Worm (Caenorhabditis elegans) whole organism, L4 larva: ENCODE results near the gene snt-6.

Experiments
- D1046.2 ChIP-seq: fragments of 200-800 bp; sonication (Bioruptor generic); IDR thresholded peaks from 2 replicates; pipeline ENCODE4 v1.3.6; 2022; ENCODE audit warnings: missing genetic modification characterization, missing compliant biosample characterization
- F37D6.2 ChIP-seq: sonication (generic microtip); optimal IDR thresholded peaks from 2 replicates; lab custom pipeline; 2016; ENCODE audit warnings: mild to moderate bottlenecking, missing genetic modification characterization, missing compliant biosample characterization
- F49E8.2 ChIP-seq: sonication (generic microtip); optimal IDR thresholded peaks from 2 replicates; lab custom pipeline; 2016; ENCODE audit warnings: missing compliant biosample characterization, mild to moderate bottlenecking, missing genetic modification characterization, borderline replicate concordance
- T20F7.1 ChIP-seq: fragments of 200-800 bp; sonication (Bioruptor generic); optimal IDR thresholded peaks from 2 replicates; lab custom pipeline; 2018; ENCODE audit warnings: mild to moderate bottlenecking, missing genetic modification characterization, missing compliant biosample characterization
- T26A8.4 ChIP-seq: fragments of 200-800 bp; sonication (Bioruptor generic); IDR thresholded peaks from 2 replicates; pipeline ENCODE4 v1.3.6; 2022; ENCODE audit warnings: missing genetic modification characterization, missing compliant biosample characterization
- Y105C5A.15 ChIP-seq: fragments of 200-800 bp; sonication (Bioruptor generic); IDR thresholded peaks from 2 replicates; pipeline ENCODE4 v1.3.6; 2022; ENCODE audit warnings: missing genetic modification characterization, missing compliant biosample characterization
- aha-1 ChIP-seq: fragments of 150-350 bp; peaks from one replicate; lab custom pipeline; 2014; ENCODE audit warnings: missing biosample characterization, missing genetic modification characterization
- ceh-20 ChIP-seq: fragments of 200-800 bp; sonication (Bioruptor generic); IDR thresholded peaks from 2 replicates; pipeline ENCODE4 v1.3.6; 2022; ENCODE audit warnings: missing genetic modification reagents, missing genetic modification characterization, missing compliant biosample characterization
- ceh-28 ChIP-seq: fragments of 150-350 bp; optimal IDR thresholded peaks from 2 replicates; lab custom pipeline; 2014; ENCODE audit warnings: missing biosample characterization, missing genetic modification reagents, missing genetic modification characterization
- daf-12 ChIP-seq: fragments of 150-350 bp; optimal IDR thresholded peaks from 2 replicates; lab custom pipeline; 2014; ENCODE audit warnings: missing biosample characterization, missing genetic modification reagents, missing genetic modification characterization
- dmd-8 ChIP-seq: fragments of 200-800 bp; sonication (Bioruptor generic); IDR thresholded peaks from 2 replicates; pipeline ENCODE4 v1.3.6; 2022; ENCODE audit warnings: missing genetic modification characterization, missing compliant biosample characterization
- dmd-9 ChIP-seq: fragments of 200-800 bp; sonication (Bioruptor generic); IDR thresholded peaks from 2 replicates; pipeline ENCODE4 v1.3.6; 2022; ENCODE audit warnings: missing genetic modification reagents, missing genetic modification characterization, missing compliant biosample characterization
- duxl-1 ChIP-seq: sonication (generic microtip); optimal IDR thresholded peaks from 2 replicates; lab custom pipeline; 2016; ENCODE audit warnings: mild to moderate bottlenecking, missing genetic modification characterization, moderate library complexity, missing compliant biosample characterization; ENCODE audit not compliant: poor library complexity
- egl-27 ChIP-seq: sonication (generic microtip); optimal IDR thresholded peaks from 3 replicates; lab custom pipeline; 2017; ENCODE audit warnings: missing biosample characterization, missing genetic modification reagents, missing genetic modification characterization
- hlh-11 ChIP-seq: fragments of 200-800 bp; sonication (Bioruptor generic); optimal IDR thresholded peaks from 2 replicates; lab custom pipeline; 2018; ENCODE audit warnings: mild to moderate bottlenecking, missing genetic modification characterization, missing compliant biosample characterization
- lim-7 ChIP-seq: fragments of 200-800 bp; sonication (Bioruptor generic); IDR thresholded peaks from 2 replicates; pipeline ENCODE4 v1.3.6; 2022; ENCODE audit warnings: missing genetic modification characterization, missing compliant biosample characterization
- lin-13 ChIP-seq: fragments of 150-350 bp; optimal IDR thresholded peaks from 2 replicates; lab custom pipeline; 2014; ENCODE audit warnings: missing biosample characterization, missing genetic modification reagents, missing genetic modification characterization
- lin-38 ChIP-seq: fragments of 200-800 bp; sonication (Bioruptor generic); IDR thresholded peaks from 2 replicates; pipeline ENCODE4 v1.3.6; 2022; ENCODE audit warnings: missing genetic modification reagents, missing genetic modification characterization, missing compliant biosample characterization
- lsy-2 ChIP-seq, 2 experiments: fragments of 150-350 bp in 1 of 2; sonication (generic microtip) in 1 of 2; optimal IDR thresholded peaks; 2 replicates each; lab custom pipeline; 2014 to 2017; ENCODE audit warnings: missing biosample characterization in 2 of 2, missing genetic modification characterization in 2 of 2
- mep-1 ChIP-seq: fragments of 150-350 bp; sonication (generic microtip); optimal IDR thresholded peaks from 3 replicates; lab custom pipeline; 2014; ENCODE audit warnings: missing biosample characterization, missing genetic modification characterization
- nhr-25 ChIP-seq: sonication (generic microtip); optimal IDR thresholded peaks from 2 replicates; lab custom pipeline; 2017; ENCODE audit warnings: missing genetic modification characterization, mild to moderate bottlenecking, missing compliant biosample characterization, antibody characterized with exemption, moderate library complexity, borderline replicate concordance; ENCODE audit not compliant: insufficient read depth
- nhr-41 ChIP-seq: fragments of 200-800 bp; sonication (Bioruptor generic); IDR thresholded peaks from 2 replicates; pipeline ENCODE4 v1.3.6; 2022; ENCODE audit warnings: missing genetic modification reagents, missing genetic modification characterization, missing compliant biosample characterization
- nhr-48 ChIP-seq: sonication (generic microtip); optimal IDR thresholded peaks from 2 replicates; lab custom pipeline; 2016; ENCODE audit warnings: mild to moderate bottlenecking, missing genetic modification characterization, missing compliant biosample characterization
- nhr-6 ChIP-seq: fragments of 150-350 bp; optimal IDR thresholded peaks from 2 replicates; lab custom pipeline; 2014; ENCODE audit warnings: missing biosample characterization, missing genetic modification characterization
- pha-4 ChIP-seq, 2 experiments: fragments of 150-350 bp in 1 of 2; fragments of 200-800 bp in 1 of 2; sonication (Bioruptor generic) in 1 of 2; IDR thresholded peaks in 1 of 2; optimal IDR thresholded peaks in 1 of 2; 2 replicates each; pipeline versions ENCODE4 v1.3.6 to Lab custom; 2014 to 2022; ENCODE audit warnings: missing genetic modification characterization in 2 of 2, missing genetic modification reagents in 2 of 2, missing biosample characterization in 1 of 2, missing compliant biosample characterization in 1 of 2
- pqm-1 ChIP-seq: sonication (generic microtip); optimal IDR thresholded peaks from 2 replicates; lab custom pipeline; 2017; ENCODE audit warnings: missing biosample characterization, missing genetic modification characterization
- set-16 ChIP-seq: fragments of 200-800 bp; sonication (Bioruptor generic); IDR thresholded peaks from 2 replicates; pipeline ENCODE4 v1.3.6; 2022; ENCODE audit warnings: missing genetic modification reagents, missing genetic modification characterization, missing compliant biosample characterization
- tra-1 ChIP-seq: fragments of 200-800 bp; sonication (Bioruptor generic); IDR thresholded peaks from 2 replicates; pipeline ENCODE4 v1.3.6; 2022; ENCODE audit warnings: missing genetic modification reagents, missing genetic modification characterization, missing compliant biosample characterization
- unc-62 ChIP-seq, 3 experiments: fragments of 150-350 bp in 1 of 3; sonication (generic microtip); optimal IDR thresholded peaks in 2 of 3; peaks in 1 of 3; 1 replicate in 1 of 3; 2 replicates in 2 of 3; lab custom pipeline; 2014 to 2017; ENCODE audit warnings: missing biosample characterization in 3 of 3, missing genetic modification characterization in 3 of 3, missing genetic modification reagents in 3 of 3, missing genotype in 1 of 3
- zag-1 ChIP-seq: fragments of 150-350 bp; optimal IDR thresholded peaks from 2 replicates; lab custom pipeline; 2014; ENCODE audit warnings: missing biosample characterization, missing genetic modification characterization
- zfp-3 ChIP-seq: fragments of 200-800 bp; sonication (Bioruptor generic); conservative IDR thresholded peaks from 2 replicates; pipeline ENCODE4 v1.3.6; 2022; ENCODE audit warnings: missing genetic modification reagents, missing genetic modification characterization, missing compliant biosample characterization
- zip-11 ChIP-seq: fragments of 200-800 bp; sonication (Bioruptor generic); IDR thresholded peaks from 2 replicates; pipeline ENCODE4 v1.3.6; 2022; ENCODE audit warnings: missing genetic modification characterization, missing compliant biosample characterization
- ztf-11 ChIP-seq: fragments of 150-350 bp; optimal IDR thresholded peaks from 2 replicates; lab custom pipeline; 2014; ENCODE audit warnings: missing biosample characterization, missing genetic modification characterization

snt-6 gene

ce11 chrII:759788-760187, 9.8 kb upstream of the snt-6 start (continued):
- TF ChIP-seq ceh-20 (0 out of 2 replicates have a peak, but pooled peaks have one; percentile 48), dmd-9 (GFP tag; lab: Robert Waterston, UW) (0 out of 2 replicates have a peak, but pooled peaks have one; percentile 32), F37D6.2 (peak; percentile 43), set-16 (GFP tag; lab: Robert Waterston, UW) (no peak), mep-1 (peak; percentile 51)

ce11 chrII:757224-757623, 7.2 kb upstream of the snt-6 start:
- TF ChIP-seq daf-12 (tag; lab: Kevin White, UChicago) (no peak), aha-1 (tag; lab: Kevin White, UChicago) (peak; percentile 92)

ce11 chrII:756161-756560, 6.1 kb upstream of the snt-6 start:
- TF ChIP-seq ceh-28 (tag; lab: Kevin White, UChicago) (peak; percentile 88), egl-27 (tag; lab: Kevin White, UChicago) (no peak), nhr-41 (GFP tag; lab: Robert Waterston, UW) (no peak)

DNA sequence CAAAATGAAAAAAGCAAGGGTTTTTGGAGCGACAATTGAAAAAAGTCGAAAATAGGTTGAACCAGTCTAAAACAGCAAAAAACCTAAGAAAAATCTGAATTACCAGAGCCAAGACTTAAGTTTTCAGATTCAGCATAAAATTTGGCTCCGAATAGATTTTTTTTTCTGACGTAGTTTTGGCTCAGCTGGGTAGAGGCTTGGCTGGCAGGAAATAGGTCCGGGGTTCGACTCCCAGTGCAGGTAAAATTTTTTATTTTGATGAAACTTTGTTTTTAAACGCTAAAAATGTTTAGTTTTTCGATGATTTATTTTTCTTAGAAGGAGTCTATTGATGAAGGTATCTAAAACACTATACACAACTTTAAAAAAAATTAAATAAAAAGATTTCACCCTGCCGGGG, 5.0 kb upstream of the snt-6 start:
- TF ChIP-seq nhr-6 (no peak), pha-4 (GFP tag; IDR thresholded peaks at IDR 0.05; lab: Robert Waterston, UW) (0 out of 2 replicates have a peak, but pooled peaks have one; percentile 15), pha-4 (tag; optimal IDR thresholded peaks at IDR 0.05; lab: Kevin White, UChicago) (no peak), pqm-1 (tag; lab: Kevin White, UChicago) (no peak), lin-38 (GFP tag; lab: Robert Waterston, UW) (0 out of 2 replicates have a peak, but pooled peaks have one; percentile 14)

DNA sequence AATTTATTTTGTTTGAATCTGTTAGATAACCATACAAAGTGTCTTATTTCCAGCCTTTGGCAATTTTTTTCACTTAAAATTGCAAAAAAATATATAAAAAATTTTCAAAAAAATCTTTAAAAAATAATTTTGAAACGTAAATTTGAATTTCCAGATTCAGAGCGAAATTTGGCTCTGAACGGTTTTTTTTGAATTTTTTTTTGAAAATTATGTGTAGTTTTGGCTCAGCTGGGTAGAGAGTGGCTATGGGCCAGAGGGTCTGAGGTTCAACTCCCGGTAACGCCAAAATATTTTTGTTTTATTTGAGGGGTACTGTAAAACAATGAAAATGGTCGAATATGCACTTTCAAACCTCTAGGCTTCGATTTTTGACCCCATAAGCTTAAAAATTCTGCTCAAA, 3.5 kb upstream of the snt-6 start:
- no peak for TF ChIP-seq T20F7.1 (GFP tag; lab: Kevin White, UChicago)
- no peak for TF ChIP-seq F37D6.2
- TF ChIP-seq zag-1 = no peak
- TF ChIP-seq hlh-11 (tag; lab: Kevin White, UChicago) = no peak
- TF ChIP-seq F49E8.2 (tag; lab: Kevin White, UChicago) = no peak
- TF ChIP-seq ztf-11 (tag; lab: Kevin White, UChicago) = no peak
- no peak for TF ChIP-seq lin-38 (GFP tag; lab: Robert Waterston, UW)
- TF ChIP-seq zfp-3 (GFP tag; lab: Robert Waterston, UW) = no peak

DNA sequence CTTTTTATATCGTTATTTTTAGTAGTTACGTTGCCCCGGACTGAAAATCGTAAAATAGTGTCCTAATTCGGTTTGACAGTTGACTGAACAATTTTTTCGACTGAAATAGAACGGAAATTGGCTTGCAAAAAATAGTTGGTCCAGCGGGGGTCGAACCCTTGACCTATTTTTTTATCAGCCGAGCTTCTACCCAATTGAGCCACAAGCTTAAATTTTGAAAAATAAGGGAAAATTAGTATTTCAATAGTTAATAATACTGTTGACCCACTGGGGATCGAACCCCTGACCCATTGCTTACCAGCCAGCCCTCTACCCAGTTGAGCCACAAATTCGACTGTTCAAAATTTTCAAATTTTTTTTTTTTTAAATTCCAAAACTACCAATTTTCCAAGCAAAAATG, 1.8 kb upstream of the snt-6 start:
- TF ChIP-seq F49E8.2 (tag; lab: Kevin White, UChicago) = no peak
- 0 out of 2 replicates have a peak, but pooled peaks have one; percentile 18 for TF ChIP-seq lin-38 (GFP tag; lab: Robert Waterston, UW)
- 0 out of 2 replicates have a peak, but pooled peaks have one; percentile 16 for TF ChIP-seq lim-7 (GFP tag; lab: Robert Waterston, UW)

- TF ChIP-seq zip-11 (GFP tag; lab: Robert Waterston, UW) = no peak
Measured at ce11 chrII:740808-741207, 9.2 kb downstream of the snt-6 start, which contains the start of gene fbxc-48. Gene fbxc-48, minus strand, starts transcription at chrII:740908.

DNA sequence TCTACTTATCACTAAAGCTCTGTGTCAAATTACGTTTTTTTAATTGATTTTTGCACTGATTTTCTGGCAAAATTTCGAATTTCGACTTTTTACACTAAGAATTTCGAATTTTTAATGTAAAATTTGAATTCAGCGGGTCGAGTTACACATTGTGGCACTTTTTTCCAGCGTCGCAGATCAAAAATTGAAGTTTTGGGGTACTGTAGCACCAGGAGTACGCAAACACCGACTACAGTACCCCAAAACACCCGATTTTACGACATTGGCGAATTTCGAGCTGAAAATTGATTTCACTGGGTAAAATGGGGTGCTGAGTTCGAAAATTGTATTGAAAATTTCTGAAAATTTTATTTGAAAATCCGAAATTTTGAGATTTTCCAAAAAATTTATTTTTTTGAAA, 17.6 kb downstream of the snt-6 start:
- TF ChIP-seq nhr-48 (tag; lab: Kevin White, UChicago) = no peak
- TF ChIP-seq daf-12 (tag; lab: Kevin White, UChicago) = no peak
- no peak for TF ChIP-seq duxl-1 (tag; lab: Kevin White, UChicago)
- TF ChIP-seq lin-13 (GFP tag; lab: Kevin White, UChicago) = peak; percentile 89
- TF ChIP-seq Y105C5A.15 (GFP tag; lab: Robert Waterston, UW) = no peak
- no peak for TF ChIP-seq unc-62 (GFP tag; optimal IDR thresholded peaks at IDR 0.05 in 1 of 2; lab: Kevin White, UChicago)
- TF ChIP-seq unc-62 (tag; optimal IDR thresholded peaks at IDR 0.05; lab: Kevin White, UChicago) = no peak
- TF ChIP-seq nhr-25 (tag; lab: Kevin White, UChicago) = no peak
- TF ChIP-seq D1046.2 (GFP tag; lab: Robert Waterston, UW) = no peak
- no peak for TF ChIP-seq tra-1 (GFP tag; lab: Robert Waterston, UW)
- peak; percentile 2 to 89 for TF ChIP-seq lsy-2 (tag; optimal IDR thresholded peaks at IDR 0.05; lab: Kevin White, UChicago)
- no peak for TF ChIP-seq T26A8.4 (GFP tag; lab: Robert Waterston, UW)
- TF ChIP-seq set-16 (GFP tag; lab: Robert Waterston, UW) = no peak
- no peak for TF ChIP-seq dmd-8 (GFP tag; lab: Robert Waterston, UW)
